Worm (Caenorhabditis elegans): ENCODE data around the gene srh-279.

Gene srh-279

ce11 chrV:16163719-16164118, 28.5 kb upstream of the srh-279 start, which contains the start of gene F10A3.12:
F10A3.12 (plus strand) TSS chrV:16164019.
- TF ChIP-seq ctbp-1 (GFP tag; IDR thresholded peaks at IDR 0.05) (no peak), mxl-2 (GFP tag; conservative IDR thresholded peaks at IDR 0.05) (no peak), hif-1 (tag; optimal IDR thresholded peaks at IDR 0.05) (no peak), ztf-11 (tag; optimal IDR thresholded peaks at IDR 0.05) (no peak), lin-29 (GFP tag; IDR thresholded peaks at IDR 0.05) (no peak)

- no peak for TF ChIP-seq T20F7.1 (GFP tag; optimal IDR thresholded peaks at IDR 0.05)
These were observed 26.3 kb upstream of the srh-279 start, which contains the start of gene str-108 for ce11 chrV:16165936-16166335. str-108 (plus strand) TSS chrV:16166236.

ce11 chrV:16169026-16169425, 23.2 kb upstream of the srh-279 start, which contains the start of gene str-111:
str-111 (minus strand) TSS chrV:16169126.
- TF ChIP-seq hif-1 (tag; optimal IDR thresholded peaks at IDR 0.05) (no peak), zfp-2 (tag; optimal IDR thresholded peaks at IDR 0.05) (no peak), nhr-237 (tag; optimal IDR thresholded peaks at IDR 0.05) (no peak), egl-27 (tag; optimal IDR thresholded peaks at IDR 0.05) (no peak), nhr-41 (GFP tag; IDR thresholded peaks at IDR 0.05) (no peak), ctbp-1 (GFP tag; IDR thresholded peaks at IDR 0.05) (no peak)

ce11 chrV:16171721-16172120, 20.5 kb upstream of the srh-279 start, which contains the start of gene K05D4.9:
K05D4.9 (minus strand) TSS chrV:16171821.
- TF ChIP-seq unc-62 (GFP tag; optimal IDR thresholded peaks at IDR 0.05 in 1 of 2) (peak in 1 of 2 experiments; percentile 41), unc-62 (tag; optimal IDR thresholded peaks at IDR 0.05) (no peak), T20F7.1 (GFP tag; optimal IDR thresholded peaks at IDR 0.05) (no peak), nhr-11 (tag; optimal IDR thresholded peaks at IDR 0.05) (no peak), sdz-12 (GFP tag; optimal IDR thresholded peaks at IDR 0.05) (no peak), hmg-1.1 (GFP tag; IDR thresholded peaks at IDR 0.05) (no peak), ama-1 (optimal IDR thresholded peaks at IDR 0.05) (no peak), egl-27 (tag; optimal IDR thresholded peaks at IDR 0.05) (no peak), ZK337.2 (GFP tag; IDR thresholded peaks at IDR 0.05) (no peak)

ce11 chrV:16174109-16174508, 18.1 kb upstream of the srh-279 start:
- no peak for TF ChIP-seq hlh-11 (tag; optimal IDR thresholded peaks at IDR 0.05)
- TF ChIP-seq mdl-1 (tag; optimal IDR thresholded peaks at IDR 0.05): no peak
- no peak for TF ChIP-seq ceh-82 (tag; optimal IDR thresholded peaks at IDR 0.05)
- TF ChIP-seq F10B5.3 (tag; optimal IDR thresholded peaks at IDR 0.05): no peak
- TF ChIP-seq cey-2 (tag; optimal IDR thresholded peaks at IDR 0.05; ENCODE audit: borderline replicate concordance, insufficient read depth): no peak
- no peak for TF ChIP-seq hif-1 (tag; optimal IDR thresholded peaks at IDR 0.05)
- TF ChIP-seq snpc-4 (tag; optimal IDR thresholded peaks at IDR 0.05): no peak
- no peak for TF ChIP-seq mxl-2 (GFP tag; conservative IDR thresholded peaks at IDR 0.05)
- TF ChIP-seq nhr-28 (tag; optimal IDR thresholded peaks at IDR 0.05): no peak
- no peak for TF ChIP-seq set-16 (GFP tag; IDR thresholded peaks at IDR 0.05)
- TF ChIP-seq nhr-41 (GFP tag; IDR thresholded peaks at IDR 0.05): no peak
- TF ChIP-seq daf-8 (GFP tag; IDR thresholded peaks at IDR 0.05): no peak
- TF ChIP-seq nhr-6 (tag; optimal IDR thresholded peaks at IDR 0.05): no peak

- TF ChIP-seq tag-97 (GFP tag; IDR thresholded peaks at IDR 0.05) (no peak), nhr-28 (tag; optimal IDR thresholded peaks at IDR 0.05) (peak; percentile 58), ctbp-1 (GFP tag; IDR thresholded peaks at IDR 0.05) (no peak), attf-4 (tag; optimal IDR thresholded peaks at IDR 0.05) (no peak), F26F4.8 (GFP tag; conservative IDR thresholded peaks at IDR 0.05) (no peak), nhr-42 (GFP tag; IDR thresholded peaks at IDR 0.05) (no peak), vab-7 (GFP tag; IDR thresholded peaks at IDR 0.05) (no peak), nhr-48 (tag; optimal IDR thresholded peaks at IDR 0.05) (no peak), mxl-2 (GFP tag; conservative IDR thresholded peaks at IDR 0.05) (no peak), fos-1 (tag; optimal IDR thresholded peaks at IDR 0.05) (no peak), ZK337.2 (GFP tag; IDR thresholded peaks at IDR 0.05) (no peak), snpc-4 (tag; optimal IDR thresholded peaks at IDR 0.05) (no peak), dpl-1 (GFP tag; optimal IDR thresholded peaks at IDR 0.05) (no peak), unc-39 (tag; optimal IDR thresholded peaks at IDR 0.05) (no peak), madf-9 (GFP tag; conservative IDR thresholded peaks at IDR 0.05) (no peak), mdl-1 (tag; optimal IDR thresholded peaks at IDR 0.05) (no peak), nhr-10 (tag; optimal IDR thresholded peaks at IDR 0.05) (no peak), daf-19 (GFP tag; conservative IDR thresholded peaks at IDR 0.05) (no peak), lin-13 (GFP tag; optimal IDR thresholded peaks at IDR 0.05) (no peak), pqm-1 (tag; optimal IDR thresholded peaks at IDR 0.05) (peak; percentile 59), daf-16 (GFP tag; optimal IDR thresholded peaks at IDR 0.05) (no peak), daf-16 (tag; optimal IDR thresholded peaks at IDR 0.05) (peak; percentile 77)
These were observed 17.0 kb upstream of the srh-279 start for ce11 chrV:16175227-16175626.
